Worm (Caenorhabditis elegans): ENCODE data around the gene F36F12.2.
A peak's percentile ranks its signal among the peaks of the same experiment; 100 is the strongest.

Gene F36F12.2

ce11 chrV:2132675-2133074 lies 37.6 kb upstream of the F36F12.2 start:
- TF ChIP-seq B0261.1 (tag; optimal IDR thresholded peaks at IDR 0.05), result no peak
- no peak for TF ChIP-seq egrh-3 (GFP tag; IDR thresholded peaks at IDR 0.05)
- peak; percentile 56; the same call in 1 of the 2 replicates for TF ChIP-seq zfh-2 (GFP tag; conservative IDR thresholded peaks at IDR 0.05)
- TF ChIP-seq nhr-120 (GFP tag; IDR thresholded peaks at IDR 0.05), result no peak
- peak; percentile 19; the same call in 1 of the 2 replicates for TF ChIP-seq nfyb-1 (GFP tag; IDR thresholded peaks at IDR 0.05)
- 0 out of 2 replicates have a peak, but pooled peaks have one; percentile 18 for TF ChIP-seq sea-2 (GFP tag; IDR thresholded peaks at IDR 0.05)
- no peak for TF ChIP-seq F57A8.1 (GFP tag; optimal IDR thresholded peaks at IDR 0.05)
- no peak for TF ChIP-seq egl-18 (GFP tag; IDR thresholded peaks at IDR 0.05)

- peak; percentile 45; the same call in 1 of the 2 replicates for TF ChIP-seq ceh-91 (GFP tag; IDR thresholded peaks at IDR 0.05)
- TF ChIP-seq rcor-1 (GFP tag; IDR thresholded peaks at IDR 0.05), result peak; percentile 46; the same call in 1 of the 2 replicates
- TF ChIP-seq nhr-179 (tag; optimal IDR thresholded peaks at IDR 0.05), result no peak
- TF ChIP-seq madf-6 (GFP tag; IDR thresholded peaks at IDR 0.05), result peak; percentile 66
- TF ChIP-seq efl-1 (GFP tag; optimal IDR thresholded peaks at IDR 0.05), result peak; percentile 49
- peak; percentile 10 to 81 (median 34) for TF ChIP-seq lin-35 (GFP tag; optimal IDR thresholded peaks at IDR 0.05)
- TF ChIP-seq D2030.7 (GFP tag; IDR thresholded peaks at IDR 0.05), result peak; percentile 20; the same call in 1 of the 2 replicates
- TF ChIP-seq madf-3 (GFP tag; IDR thresholded peaks at IDR 0.05), result no peak
- no peak for TF ChIP-seq B0035.1 (tag; optimal IDR thresholded peaks at IDR 0.05)
- TF ChIP-seq dpl-1 (GFP tag; optimal IDR thresholded peaks at IDR 0.05), result peak; percentile 73
- TF ChIP-seq lir-1 (GFP tag; conservative IDR thresholded peaks at IDR 0.05), result peak; percentile 50; the same call in 1 of the 2 replicates
- TF ChIP-seq K11D2.4 (GFP tag; IDR thresholded peaks at IDR 0.05), result 0 out of 2 replicates have a peak, but pooled peaks have one; percentile 46
- TF ChIP-seq mcd-1 (GFP tag; IDR thresholded peaks at IDR 0.05), result peak; percentile 76
- no peak for TF ChIP-seq nhr-27 (tag; optimal IDR thresholded peaks at IDR 0.05)
- no peak for TF ChIP-seq atf-7 (tag; optimal IDR thresholded peaks at IDR 0.05)
- TF ChIP-seq ekl-4 (GFP tag; IDR thresholded peaks at IDR 0.05), result peak; percentile 9; the same call in 1 of the 2 replicates
- TF ChIP-seq F22D6.2 (tag; optimal IDR thresholded peaks at IDR 0.05), result peak; percentile 60
- 0 out of 2 replicates have a peak, but pooled peaks have one; percentile 32 for TF ChIP-seq pbrm-1 (GFP tag; IDR thresholded peaks at IDR 0.05)
- no peak for TF ChIP-seq snpc-4 (GFP tag; optimal IDR thresholded peaks at IDR 0.05)
- peak in 3 of 4 experiments; percentile 16 to 28 (median 26) for TF ChIP-seq snpc-4 (tag; optimal IDR thresholded peaks at IDR 0.05)
- peak; percentile 79 for TF ChIP-seq lin-54 (GFP tag; optimal IDR thresholded peaks at IDR 0.05)
- no peak for TF ChIP-seq Y67H2A.10 (GFP tag; conservative IDR thresholded peaks at IDR 0.05)
- TF ChIP-seq athp-1 (tag; optimal IDR thresholded peaks at IDR 0.05), result no peak
- no peak for TF ChIP-seq unc-62 (GFP tag; optimal IDR thresholded peaks at IDR 0.05)
- 0 out of 2 replicates have a peak, but pooled peaks have one; percentile 32 for TF ChIP-seq bed-1 (GFP tag; IDR thresholded peaks at IDR 0.05)
- TF ChIP-seq B0336.3 (GFP tag; IDR thresholded peaks at IDR 0.05), result 0 out of 2 replicates have a peak, but pooled peaks have one; percentile 39
- no peak for TF ChIP-seq egl-18 (GFP tag; IDR thresholded peaks at IDR 0.05)
- TF ChIP-seq sea-2 (GFP tag; IDR thresholded peaks at IDR 0.05), result no peak
- TF ChIP-seq rpc-1 (optimal IDR thresholded peaks at IDR 0.05), result no peak
- no peak for TF ChIP-seq rpc-1 (tag; optimal IDR thresholded peaks at IDR 0.05)
- no peak for TF ChIP-seq ztf-26 (tag; optimal IDR thresholded peaks at IDR 0.05)
- TF ChIP-seq fkh-3 (tag; optimal IDR thresholded peaks at IDR 0.05), result no peak
- TF ChIP-seq F55B11.4 (tag; optimal IDR thresholded peaks at IDR 0.05; ENCODE audit: borderline replicate concordance, insufficient read depth), result no peak
- TF ChIP-seq F33H1.4 (GFP tag; IDR thresholded peaks at IDR 0.05), result peak; percentile 27
- no peak for TF ChIP-seq mes-4 (tag; optimal IDR thresholded peaks at IDR 0.05)
- TF ChIP-seq xnd-1 (tag; optimal IDR thresholded peaks at IDR 0.05), result peak; percentile 8
- TF ChIP-seq rec-8 (tag; optimal IDR thresholded peaks at IDR 0.05), result peak in 1 of 2 experiments; percentile 2
- peak; percentile 43; the same call in 1 of the 2 replicates for TF ChIP-seq dox-1 (GFP tag; IDR thresholded peaks at IDR 0.05)
- no peak for TF ChIP-seq cebp-1 (GFP tag; IDR thresholded peaks at IDR 0.05)
- TF ChIP-seq cebp-1 (tag; optimal IDR thresholded peaks at IDR 0.05), result peak; percentile 24
- TF ChIP-seq akir-1 (GFP tag; optimal IDR thresholded peaks at IDR 0.05), result no peak
Observed at ce11 chrV:2126996-2127585, 32.0 kb upstream of the F36F12.2 start, which contains the start of gene ldp-1. TSS of gene ldp-1 (plus strand) at chrV:2127535.
